Worm (Caenorhabditis elegans) whole organism, L4/young adult: Measurements from ENCODE around the gene C54E4.5.

Experiments used
- W03F9.2 ChIP-seq: fragments of 150-350 bp; optimal IDR thresholded peaks from 2 replicates; lab custom pipeline; 2014; ENCODE audit warnings: missing biosample characterization, missing genetic modification characterization
- dao-5 ChIP-seq: sonication (generic microtip); optimal IDR thresholded peaks from 2 replicates; lab custom pipeline; 2016; ENCODE audit warnings: missing genotype, missing genetic modification characterization, moderate library complexity, missing compliant biosample characterization
- him-1 ChIP-seq: sonication (generic microtip); optimal IDR thresholded peaks from 2 replicates; lab custom pipeline; 2016; ENCODE audit warnings: missing genotype, missing genetic modification reagents, missing genetic modification characterization, missing compliant biosample characterization

C54E4.5 gene

ce11 chrIV:2140543-2140942, 8.6 kb downstream of the C54E4.5 start, which contains the start of gene C54E4.12:
Gene C54E4.12, minus strand, starts transcription at chrIV:2140643.
- TF ChIP-seq W03F9.2 (tag; lab: Kevin White, UChicago) (no peak), dao-5 (tag; lab: Kevin White, UChicago) (no peak), him-1 (tag; lab: Kevin White, UChicago) (no peak)

DNA sequence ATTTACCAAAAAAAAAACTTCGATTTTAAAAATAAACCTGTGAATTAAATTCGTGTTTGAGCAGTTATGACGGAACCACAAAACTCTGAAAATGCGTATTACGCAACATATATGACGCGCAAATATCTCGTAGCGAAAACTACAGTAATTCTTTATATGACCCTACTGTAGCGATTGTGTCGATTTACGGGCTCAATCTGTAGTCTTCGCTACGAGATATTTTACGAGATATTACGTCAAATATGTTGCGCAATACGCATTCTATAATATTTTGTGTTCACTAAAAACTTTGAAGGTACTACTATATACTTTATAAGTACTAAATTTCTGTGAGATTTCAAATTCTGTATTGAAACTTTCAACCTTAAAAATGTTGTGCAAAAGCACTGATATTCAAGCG, 11.6 kb downstream of the C54E4.5 start:
- TF ChIP-seq dao-5 (tag; lab: Kevin White, UChicago) (no peak), W03F9.2 (tag; lab: Kevin White, UChicago) (no peak), him-1 (tag; lab: Kevin White, UChicago) (no peak)

DNA sequence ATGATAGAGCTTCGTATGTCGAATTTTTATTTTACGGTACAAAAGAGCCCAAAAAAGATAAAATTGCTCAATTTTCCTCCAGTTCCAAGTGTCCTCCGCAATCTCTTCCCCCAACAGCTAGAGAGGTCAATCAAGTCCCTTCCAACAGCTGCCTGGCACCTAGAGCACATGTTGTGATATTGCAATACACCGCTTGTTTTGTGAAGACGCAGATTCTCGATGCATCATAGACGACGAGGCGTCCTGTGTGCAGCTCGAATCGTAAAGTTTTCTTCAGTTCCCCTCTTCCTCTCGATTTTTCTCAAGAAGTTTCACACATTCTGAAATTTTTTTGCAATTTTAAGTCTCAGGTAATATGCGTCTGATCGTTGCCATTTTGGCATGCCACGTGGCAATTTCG, 12.5 kb downstream of the C54E4.5 start, which contains the start of gene test-1:
test-1 (plus strand) TSS at position 345 of the 400 bp plus-strand sequence.
- no peak for TF ChIP-seq W03F9.2 (tag; lab: Kevin White, UChicago)
- no peak for TF ChIP-seq him-1 (tag; lab: Kevin White, UChicago)
- TF ChIP-seq dao-5 (tag; lab: Kevin White, UChicago) = no peak

- no peak for TF ChIP-seq W03F9.2 (tag; lab: Kevin White, UChicago)
- TF ChIP-seq him-1 (tag; lab: Kevin White, UChicago) = no peak
- no peak for TF ChIP-seq dao-5 (tag; lab: Kevin White, UChicago)
Observed at ce11 chrIV:2133431-2133940, 15.6 kb downstream of the C54E4.5 start, which contains the start of gene C23H5.12. Gene C23H5.12, plus strand, starts transcription at chrIV:2133481.

- TF ChIP-seq W03F9.2 (tag; lab: Kevin White, UChicago) (no peak), dao-5 (tag; lab: Kevin White, UChicago) (no peak), him-1 (tag; lab: Kevin White, UChicago) (no peak)
Observed at ce11 chrIV:2130714-2131113, 18.4 kb downstream of the C54E4.5 start, which contains the start of gene prmt-6. Gene prmt-6, plus strand, starts transcription at chrIV:2130965.

- TF ChIP-seq W03F9.2 (tag; lab: Kevin White, UChicago) = no peak
- no peak for TF ChIP-seq dao-5 (tag; lab: Kevin White, UChicago)
- TF ChIP-seq him-1 (tag; lab: Kevin White, UChicago) = no peak
Observed at ce11 chrIV:2128761-2129160, 20.3 kb downstream of the C54E4.5 start, which contains the start of gene grl-20. Gene grl-20, minus strand, starts transcription at chrIV:2128861.

ce11 chrIV:2127375-2127774, 21.7 kb downstream of the C54E4.5 start:
- TF ChIP-seq W03F9.2 (tag; lab: Kevin White, UChicago) (no peak), him-1 (tag; lab: Kevin White, UChicago) (no peak), dao-5 (tag; lab: Kevin White, UChicago) (no peak)

DNA sequence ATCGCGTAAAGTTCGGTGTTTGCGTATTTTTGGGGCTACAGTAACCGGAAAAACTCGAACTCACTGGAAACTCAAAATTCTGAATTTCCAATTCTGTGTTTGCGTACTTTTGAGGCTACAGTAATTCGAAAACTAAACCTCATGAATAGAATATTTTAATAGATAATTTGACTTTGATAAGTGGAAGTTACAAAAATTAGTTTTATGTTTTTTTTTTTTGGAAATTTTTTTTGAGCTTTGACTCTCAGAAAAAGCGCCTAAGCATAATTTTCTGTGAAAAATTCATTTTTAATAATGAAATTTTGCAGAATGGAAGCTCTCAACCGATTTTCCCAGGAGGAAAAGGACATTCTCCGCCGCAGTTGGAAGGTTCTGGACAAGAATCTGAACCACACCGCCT, 26.6 kb downstream of the C54E4.5 start, which contains the start of gene glb-7:
glb-7 (plus strand) TSS at position 301 of the 400 bp plus-strand sequence.
- TF ChIP-seq him-1 (tag; lab: Kevin White, UChicago) = no peak

DNA sequence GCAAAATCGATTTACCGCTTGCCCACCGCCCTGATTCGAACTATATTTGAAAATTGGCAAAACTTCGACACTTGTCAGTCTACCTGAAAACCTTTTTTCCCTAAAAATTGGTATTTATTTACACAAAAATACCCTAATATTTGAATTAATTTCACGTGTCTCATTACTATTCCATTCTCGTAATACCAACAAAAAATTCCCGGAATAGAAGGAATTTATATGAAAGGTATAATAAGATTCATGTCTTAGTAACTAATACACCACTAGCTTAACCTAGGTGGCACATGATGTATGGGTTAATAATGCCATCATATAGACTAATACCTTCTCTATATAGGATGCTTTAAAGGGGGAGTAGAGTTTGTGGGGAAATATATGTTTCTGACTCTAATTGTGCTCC, 31.8 kb downstream of the C54E4.5 start:
- TF ChIP-seq dao-5 (tag; lab: Kevin White, UChicago) (no peak), him-1 (tag; lab: Kevin White, UChicago) (no peak), W03F9.2 (tag; lab: Kevin White, UChicago) (no peak)

DNA sequence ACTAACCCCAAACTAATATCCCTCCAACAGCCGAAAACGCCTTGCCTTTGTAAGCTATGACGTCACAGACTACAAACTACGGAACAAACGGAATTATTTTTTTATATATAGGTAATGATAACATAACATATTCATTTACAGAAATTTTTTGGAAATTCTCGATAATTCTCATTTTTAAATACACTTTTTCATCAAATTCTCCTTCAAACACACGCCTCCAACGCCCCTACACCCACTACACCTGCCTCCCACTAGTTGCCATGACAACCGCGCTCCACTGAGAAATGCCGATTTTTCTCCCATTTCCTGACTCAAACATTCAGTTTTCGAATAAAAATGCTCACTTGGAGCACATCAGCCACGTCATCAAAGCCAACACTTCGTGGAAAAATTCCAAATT, 34.8 kb downstream of the C54E4.5 start, which contains the start of gene xbx-4:
xbx-4 (plus strand) TSS at position 301 of the 400 bp plus-strand sequence.
- TF ChIP-seq dao-5 (tag; lab: Kevin White, UChicago) = no peak
- no peak for TF ChIP-seq him-1 (tag; lab: Kevin White, UChicago)
- TF ChIP-seq W03F9.2 (tag; lab: Kevin White, UChicago) = no peak

DNA sequence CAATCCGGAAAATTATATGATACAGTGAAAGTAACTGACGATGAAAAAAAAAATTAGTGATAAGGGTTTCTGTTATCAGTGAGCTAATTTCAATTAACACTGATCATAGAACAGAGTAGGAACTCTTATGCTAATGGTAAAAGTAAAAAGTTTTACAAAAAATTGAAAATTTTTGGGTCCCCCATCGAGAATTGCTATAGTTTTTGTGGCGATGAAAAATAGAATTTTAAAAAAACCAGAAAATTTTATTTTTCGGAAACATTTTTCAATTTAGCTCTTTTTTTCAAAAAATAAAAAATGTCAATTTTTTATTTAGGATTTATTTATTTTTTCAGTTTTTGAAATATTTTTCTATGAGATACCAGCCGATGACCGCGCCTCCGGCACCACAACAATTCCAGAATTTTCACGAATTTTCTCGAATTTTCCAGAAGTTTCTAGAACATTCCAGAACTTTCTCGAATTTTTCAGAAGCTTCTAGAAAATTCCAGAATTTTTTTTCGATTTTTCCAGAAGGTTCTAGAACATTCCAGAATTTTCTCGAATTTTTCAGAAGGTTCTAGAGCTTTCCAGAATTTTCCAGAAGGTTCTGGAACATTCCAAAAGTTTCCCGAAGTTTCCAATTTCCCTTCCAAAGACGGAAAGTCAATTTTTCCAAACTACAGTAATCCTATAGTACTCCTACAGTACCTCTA, 35.6 kb downstream of the C54E4.5 start, which contains the start of gene C23H5.8:
C23H5.8 (minus strand) TSS at position 51 of the 695 bp plus-strand sequence.
- TF ChIP-seq him-1 (tag; lab: Kevin White, UChicago) (no peak), dao-5 (tag; lab: Kevin White, UChicago) (no peak), W03F9.2 (tag; lab: Kevin White, UChicago) (no peak)

ce11 chrIV:2111300-2111874, 37.7 kb downstream of the C54E4.5 start, which contains the start of gene che-6:
Gene che-6, minus strand, starts transcription at chrIV:2111408.
- TF ChIP-seq dao-5 (tag; lab: Kevin White, UChicago) = no peak
- no peak for TF ChIP-seq him-1 (tag; lab: Kevin White, UChicago)
- TF ChIP-seq W03F9.2 (tag; lab: Kevin White, UChicago) = no peak

DNA sequence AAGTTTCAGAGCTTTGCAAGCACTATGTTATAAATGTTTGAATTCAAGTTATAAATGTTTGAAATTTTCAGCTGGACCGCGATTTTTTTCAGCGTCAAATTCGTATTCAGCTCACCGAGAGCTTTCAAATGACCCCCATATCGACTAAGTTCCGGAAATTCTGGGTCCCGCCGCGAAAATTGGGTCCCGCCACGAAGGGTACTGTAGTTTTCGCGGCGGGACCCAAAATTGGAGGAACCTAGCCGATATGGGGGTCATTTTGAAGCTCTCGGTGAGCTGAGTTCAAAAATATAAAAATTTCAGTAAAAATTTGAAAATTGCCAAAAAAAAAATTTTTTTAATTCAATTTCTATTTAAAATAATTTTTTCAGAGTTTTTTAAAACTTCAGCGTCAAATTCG, 42.4 kb downstream of the C54E4.5 start:
- TF ChIP-seq him-1 (tag; lab: Kevin White, UChicago) (no peak), dao-5 (tag; lab: Kevin White, UChicago) (no peak), W03F9.2 (tag; lab: Kevin White, UChicago) (no peak)
